Worm (Caenorhabditis elegans) whole organism, dauer: ENCODE data around the gene F48G7.8.

Experiments
- unc-62 ChIP-seq: sonication (generic microtip); optimal IDR thresholded peaks from 2 replicates; lab custom pipeline; 2017; ENCODE audit warnings: missing biosample characterization, missing genetic modification reagents, missing genetic modification characterization

The F48G7.8 gene

ce11 chrV:599783-600182 is 27.7 kb downstream of the F48G7.8 start:
- no peak for TF ChIP-seq unc-62 (GFP tag; lab: Kevin White, UChicago)

ce11 chrV:598626-599025 is 28.9 kb downstream of the F48G7.8 start:
- TF ChIP-seq unc-62 (GFP tag; lab: Kevin White, UChicago) = no peak

- TF ChIP-seq unc-62 (GFP tag; lab: Kevin White, UChicago) = no peak
These were observed 29.7 kb downstream of the F48G7.8 start for ce11 chrV:597823-598222.

ce11 chrV:596923-597322 is 30.6 kb downstream of the F48G7.8 start:
- no peak for TF ChIP-seq unc-62 (GFP tag; lab: Kevin White, UChicago)

- TF ChIP-seq unc-62 (GFP tag; lab: Kevin White, UChicago) = no peak
These were observed 34.5 kb downstream of the F48G7.8 start, which contains the start of gene ZK488.5 for ce11 chrV:592959-593358. ZK488.5 (plus strand) TSS chrV:593259.

DNA sequence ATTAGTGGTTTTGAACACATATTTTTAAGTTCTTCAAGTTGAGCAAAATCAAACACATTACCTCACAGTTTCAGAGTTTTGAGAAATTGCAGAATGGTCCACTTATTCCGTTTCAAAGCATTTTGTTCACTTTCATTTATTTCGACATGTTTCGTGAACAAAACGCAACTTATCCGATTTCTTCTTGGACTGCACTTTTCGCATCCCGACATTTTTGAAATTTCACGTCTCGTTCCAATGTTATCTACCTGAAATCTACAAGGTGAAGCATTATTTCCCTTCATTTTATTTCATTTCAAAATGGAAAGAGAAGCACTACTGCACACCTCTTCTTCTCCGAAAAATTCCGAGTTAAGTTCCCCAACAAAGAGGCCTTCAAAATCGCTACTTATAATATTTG is 37.3 kb downstream of the F48G7.8 start, which contains the start of gene ZK488.6:
Gene ZK488.6 (plus strand): TSS at position 301 of the 400 bp plus-strand sequence.
- TF ChIP-seq unc-62 (GFP tag; lab: Kevin White, UChicago) = no peak

DNA sequence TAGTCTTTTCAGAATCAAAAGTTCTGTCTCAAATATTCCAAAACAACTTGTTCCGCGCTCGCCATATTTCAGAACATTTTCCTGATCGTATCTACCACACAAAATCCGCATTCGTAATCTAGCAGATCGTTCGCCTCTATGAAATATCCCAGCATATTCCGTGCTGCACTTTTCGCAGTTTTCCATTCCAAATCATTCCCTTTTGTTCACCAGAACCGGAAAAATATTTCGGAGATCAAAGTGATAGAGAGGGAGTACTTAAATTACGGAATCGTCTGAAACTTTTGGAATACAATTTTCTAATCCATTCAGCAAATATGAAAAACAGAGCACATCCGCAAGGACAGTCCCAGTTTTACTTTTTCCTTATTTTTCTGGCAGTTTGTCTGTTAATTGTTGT is 39.7 kb downstream of the F48G7.8 start, which contains the start of gene K06H6.1:
Gene K06H6.1 (plus strand): TSS at position 301 of the 400 bp plus-strand sequence.
- TF ChIP-seq unc-62 (GFP tag; lab: Kevin White, UChicago) = no peak

- no peak for TF ChIP-seq unc-62 (GFP tag; lab: Kevin White, UChicago)
These were observed 42.0 kb downstream of the F48G7.8 start, which contains the start of gene K06H6.2 for ce11 chrV:585472-585871. K06H6.2 (plus strand) TSS chrV:585772.

DNA sequence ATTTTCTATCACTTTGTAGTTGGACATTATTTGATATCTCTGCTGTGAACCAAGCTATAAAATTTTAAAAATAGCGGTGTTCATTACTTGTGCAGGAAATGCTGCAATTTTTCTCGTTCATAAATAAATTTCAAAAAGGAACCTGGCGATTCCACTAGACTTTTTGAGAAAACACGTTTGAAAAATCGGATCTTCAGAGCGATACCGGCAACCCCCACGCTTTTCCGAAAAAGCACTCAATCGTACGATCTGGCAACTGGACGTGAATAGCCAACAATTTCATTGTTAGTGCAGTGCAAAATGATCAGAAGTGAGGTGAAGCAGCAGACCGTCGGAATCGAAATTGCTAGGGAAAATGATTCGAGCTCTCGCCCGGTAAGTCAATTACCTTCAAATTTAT is 45.9 kb downstream of the F48G7.8 start, which contains the start of gene nstp-7:
Gene nstp-7 (plus strand): TSS at position 301 of the 400 bp plus-strand sequence.
- TF ChIP-seq unc-62 (GFP tag; lab: Kevin White, UChicago) = no peak

DNA sequence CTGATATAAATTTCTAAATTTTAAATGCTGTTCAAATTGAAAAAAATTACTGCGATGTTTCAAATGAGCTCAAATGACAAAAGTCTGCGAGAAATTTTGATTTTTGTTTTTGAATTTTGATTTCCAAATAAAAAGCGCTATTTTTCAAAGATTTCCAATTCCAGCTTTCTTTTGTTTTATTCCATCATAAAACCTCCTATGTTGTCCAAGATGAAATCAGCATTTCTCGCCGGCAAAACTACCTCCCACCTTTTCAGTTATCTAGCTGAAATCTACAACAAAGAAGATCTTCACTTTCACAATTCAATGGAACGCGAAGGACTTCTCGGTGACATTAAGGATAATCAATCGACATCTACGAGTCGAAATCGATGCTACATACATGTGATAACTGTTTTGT is 48.5 kb downstream of the F48G7.8 start, which contains the start of gene K06H6.4:
Gene K06H6.4 (plus strand): TSS at position 301 of the 400 bp plus-strand sequence.
- TF ChIP-seq unc-62 (GFP tag; lab: Kevin White, UChicago) = no peak
